Fruit fly (Drosophila melanogaster) whole organism, embryonic: ENCODE results near the gene loj.

ENCODE experiments used
- Ada2b ChIP-seq: fragments of 200-800 bp; sonication (Bioruptor generic); IDR thresholded peaks from 2 replicates; pipeline ENCODE4 v1.3.6; 2022; ENCODE audit warnings: missing biosample characterization, missing genetic modification characterization
- Atf-2 ChIP-seq: fragments of 200-800 bp; sonication (Bioruptor generic); optimal IDR thresholded peaks from 2 replicates; lab custom pipeline; 2016; ENCODE audit warnings: missing biosample characterization, missing genetic modification characterization
- Atf6 ChIP-seq: fragments of 200-800 bp; sonication (Bioruptor generic); IDR thresholded peaks from 2 replicates; pipeline ENCODE4 v1.3.6; 2022; ENCODE audit warnings: missing biosample characterization, missing genetic modification characterization
- Bdp1 ChIP-seq: fragments of 200-800 bp; sonication (Bioruptor generic); optimal IDR thresholded peaks from 3 replicates; lab custom pipeline; 2016; ENCODE audit warnings: missing biosample characterization, missing genetic modification characterization
- CG11560 ChIP-seq: fragments of 200-800 bp; sonication (Bioruptor generic); IDR thresholded peaks from 3 replicates; pipeline ENCODE4 v1.3.6; 2022; ENCODE audit warnings: missing biosample characterization, missing genetic modification characterization
- CG13287 ChIP-seq: fragments of 200-800 bp; sonication (Bioruptor generic); IDR thresholded peaks from 2 replicates; pipeline ENCODE4 v1.3.6; 2022; ENCODE audit warnings: missing biosample characterization, missing genetic modification characterization; ENCODE audit not compliant: partially characterized antibody
- CG14667 ChIP-seq: fragments of 200-800 bp; sonication (Bioruptor generic); IDR thresholded peaks from 2 replicates; pipeline ENCODE4 v1.3.6; 2022; ENCODE audit warnings: missing biosample characterization, missing genetic modification characterization
- CG15269 ChIP-seq: fragments of 200-800 bp; sonication (Bioruptor generic); optimal IDR thresholded peaks from 2 replicates; lab custom pipeline; 2018; ENCODE audit warnings: missing biosample characterization, mild to moderate bottlenecking, missing genetic modification characterization, moderate library complexity
- CG15696 ChIP-seq: fragments of 200-800 bp; sonication (Bioruptor generic); optimal IDR thresholded peaks from 2 replicates; lab custom pipeline; 2019; ENCODE audit warnings: missing biosample characterization, mild to moderate bottlenecking, missing genetic modification characterization, moderate library complexity
- CG1602 ChIP-seq: fragments of 200-800 bp; sonication (Bioruptor generic); optimal IDR thresholded peaks from 3 replicates; lab custom pipeline; 2016; ENCODE audit warnings: missing biosample characterization, missing genetic modification characterization
- CG17385 ChIP-seq: fragments of 200-800 bp; sonication (Bioruptor generic); optimal IDR thresholded peaks from 3 replicates; lab custom pipeline; 2018; ENCODE audit warnings: missing biosample characterization, mild to moderate bottlenecking, missing genetic modification characterization
- CG1792 ChIP-seq: fragments of 200-800 bp; sonication (Bioruptor generic); optimal IDR thresholded peaks from 2 replicates; lab custom pipeline; 2016; ENCODE audit warnings: missing biosample characterization, missing genetic modification characterization
- CG18262 ChIP-seq: fragments of 200-800 bp; optimal IDR thresholded peaks from 3 replicates; lab custom pipeline; 2019; ENCODE audit warnings: missing biosample characterization, mild to moderate bottlenecking, missing genetic modification characterization, moderate library complexity
- CG2129 ChIP-seq: fragments of 200-800 bp; sonication (Bioruptor generic); IDR thresholded peaks from 2 replicates; pipeline ENCODE4 v1.3.6; 2022; ENCODE audit warnings: missing biosample characterization, missing genetic modification characterization; ENCODE audit not compliant: partially characterized antibody
- CG34376 ChIP-seq: fragments of 200-800 bp; sonication (Bioruptor generic); optimal IDR thresholded peaks from 2 replicates; lab custom pipeline; 2018; ENCODE audit warnings: missing biosample characterization, mild to moderate bottlenecking, missing genetic modification characterization
- CG6272 ChIP-seq: fragments of 200-800 bp; sonication (Bioruptor generic); IDR thresholded peaks from 2 replicates; pipeline ENCODE4 v1.3.6; 2022; ENCODE audit warnings: missing biosample characterization, missing genetic modification characterization
- CG7963 ChIP-seq: fragments of 200-800 bp; sonication (Bioruptor generic); IDR thresholded peaks from 3 replicates; pipeline ENCODE4 v1.3.6; 2022; ENCODE audit warnings: missing biosample characterization, missing genetic modification characterization; ENCODE audit not compliant: partially characterized antibody
- CG9797 ChIP-seq: fragments of 200-800 bp; sonication (Bioruptor generic); optimal IDR thresholded peaks from 3 replicates; lab custom pipeline; 2018; ENCODE audit warnings: missing biosample characterization, mild to moderate bottlenecking, missing genetic modification characterization
- Camta ChIP-seq: fragments of 200-800 bp; sonication (Bioruptor generic); optimal IDR thresholded peaks from 2 replicates; lab custom pipeline; 2016; ENCODE audit warnings: missing biosample characterization, missing genetic modification characterization
- D19B ChIP-seq: fragments of 200-800 bp; sonication (Bioruptor generic); optimal IDR thresholded peaks from 2 replicates; lab custom pipeline; 2017; ENCODE audit warnings: missing biosample characterization, mild to moderate bottlenecking, missing genetic modification characterization
- Dfd ChIP-seq, 2 experiments: fragments of >200 bp; optimal IDR thresholded peaks; 2 replicates each; lab custom pipeline; 2017; ENCODE audit warnings: missing biosample characterization in 2 of 2, missing genetic modification characterization in 2 of 2
- Dll ChIP-seq: fragments of 200-800 bp; sonication (Bioruptor generic); IDR thresholded peaks from 4 replicates; pipeline ENCODE4 v1.3.6; 2022; ENCODE audit warnings: missing biosample characterization, missing genetic modification characterization; ENCODE audit not compliant: partially characterized antibody
- Fer1 ChIP-seq: fragments of 200-800 bp; sonication (Bioruptor generic); optimal IDR thresholded peaks from 2 replicates; lab custom pipeline; 2017; ENCODE audit warnings: missing biosample characterization, mild to moderate bottlenecking, missing genetic modification characterization
- HLH4C ChIP-seq: fragments of 200-800 bp; sonication (Bioruptor generic); IDR thresholded peaks from 3 replicates; pipeline ENCODE4 v1.3.6; 2022; ENCODE audit warnings: missing biosample characterization, missing genetic modification characterization; ENCODE audit not compliant: partially characterized antibody
- HmgZ ChIP-seq: fragments of 200-800 bp; sonication (Bioruptor generic); optimal IDR thresholded peaks from 2 replicates; lab custom pipeline; 2018; ENCODE audit warnings: missing biosample characterization, mild to moderate bottlenecking, missing genetic modification characterization
- Hr3 ChIP-seq: fragments of 200-800 bp; sonication (Bioruptor generic); optimal IDR thresholded peaks from 3 replicates; lab custom pipeline; 2016; ENCODE audit warnings: missing biosample characterization, missing genetic modification characterization
- Max ChIP-seq: fragments of 200-800 bp; sonication (Bioruptor generic); optimal IDR thresholded peaks from 2 replicates; lab custom pipeline; 2016; ENCODE audit warnings: missing biosample characterization, mild to moderate bottlenecking, missing genetic modification characterization
- NC2β ChIP-seq: fragments of 200-800 bp; sonication (Bioruptor generic); optimal IDR thresholded peaks from 2 replicates; lab custom pipeline; 2016; ENCODE audit warnings: missing biosample characterization, missing genetic modification characterization
- NK7.1 ChIP-seq: fragments of 200-800 bp; sonication (Bioruptor generic); optimal IDR thresholded peaks from 3 replicates; lab custom pipeline; 2016; ENCODE audit warnings: missing biosample characterization, missing genetic modification characterization
- Sry-β ChIP-seq: fragments of 200-800 bp; sonication (Bioruptor generic); optimal IDR thresholded peaks from 2 replicates; lab custom pipeline; 2018; ENCODE audit warnings: missing biosample characterization, mild to moderate bottlenecking, missing genetic modification characterization, moderate library complexity
- Stat92E ChIP-seq, 3 experiments: fragments of >200 bp in 2 of 3; fragments of 200-800 bp in 1 of 3; sonication (Bioruptor generic) in 1 of 3; optimal IDR thresholded peaks; 2 replicates each; lab custom pipeline; 2017 to 2019; ENCODE audit warnings: missing biosample characterization in 3 of 3, missing genetic modification characterization in 3 of 3, mild to moderate bottlenecking in 1 of 3, moderate library complexity in 1 of 3
- Xbp1 ChIP-seq: fragments of 200-800 bp; sonication (Bioruptor generic); optimal IDR thresholded peaks from 3 replicates; lab custom pipeline; 2016; ENCODE audit warnings: missing biosample characterization, mild to moderate bottlenecking, missing genetic modification characterization
- croc ChIP-seq: fragments of 200-800 bp; sonication (Bioruptor generic); conservative IDR thresholded peaks from 3 replicates; pipeline ENCODE4 v1.3.6; 2022; ENCODE audit warnings: missing biosample characterization, missing genetic modification characterization
- ewg ChIP-seq: fragments of 200-800 bp; sonication (Bioruptor generic); optimal IDR thresholded peaks from 3 replicates; lab custom pipeline; 2017; ENCODE audit warnings: mild to moderate bottlenecking, missing biosample characterization, missing genetic modification reagents, missing genetic modification characterization
- gro ChIP-seq: fragments of 200-800 bp; sonication (Bioruptor generic); optimal IDR thresholded peaks from 2 replicates; lab custom pipeline; 2016; ENCODE audit warnings: missing biosample characterization, missing genetic modification characterization
- hkb ChIP-seq, 2 experiments: fragments of 200-800 bp in 1 of 2; fragments of >200 bp in 1 of 2; sonication (Bioruptor generic) in 1 of 2; IDR thresholded peaks in 1 of 2; optimal IDR thresholded peaks in 1 of 2; 2 replicates each; pipeline versions ENCODE4 v1.3.6 to Lab custom; 2017 to 2022; ENCODE audit warnings: missing biosample characterization in 1 of 2, missing genetic modification characterization in 1 of 2
- jigr1 ChIP-seq: fragments of 200-800 bp; sonication (Bioruptor generic); IDR thresholded peaks from 3 replicates; pipeline ENCODE4 v1.3.6; 2022; ENCODE audit warnings: missing biosample characterization, missing genetic modification characterization
- nau ChIP-seq: fragments of 200-800 bp; sonication (Bioruptor generic); optimal IDR thresholded peaks from 3 replicates; lab custom pipeline; 2017; ENCODE audit warnings: missing biosample characterization, mild to moderate bottlenecking, missing genetic modification characterization, missing genetic modification reagents
- phol ChIP-seq: fragments of 200-800 bp; sonication (Bioruptor generic); optimal IDR thresholded peaks from 3 replicates; lab custom pipeline; 2018; ENCODE audit warnings: missing biosample characterization, mild to moderate bottlenecking, missing genetic modification characterization, moderate library complexity
- pnt ChIP-seq: fragments of 200-800 bp; sonication (Bioruptor generic); optimal IDR thresholded peaks from 3 replicates; lab custom pipeline; 2016; ENCODE audit warnings: missing biosample characterization, missing genetic modification characterization
- pzg ChIP-seq: fragments of 200-800 bp; sonication (Bioruptor generic); optimal IDR thresholded peaks from 3 replicates; lab custom pipeline; 2018; ENCODE audit warnings: missing biosample characterization, mild to moderate bottlenecking, missing genetic modification characterization, moderate library complexity
- salm ChIP-seq: fragments of 200-800 bp; sonication (Bioruptor generic); optimal IDR thresholded peaks from 2 replicates; lab custom pipeline; 2018; ENCODE audit warnings: missing biosample characterization, mild to moderate bottlenecking, missing genetic modification characterization
- slou ChIP-seq: fragments of 200-800 bp; sonication (Bioruptor generic); optimal IDR thresholded peaks from 3 replicates; lab custom pipeline; 2016; ENCODE audit warnings: missing biosample characterization, missing genetic modification characterization
- sob ChIP-seq: fragments of 200-800 bp; sonication (Bioruptor generic); IDR thresholded peaks from 2 replicates; pipeline ENCODE4 v1.3.6; 2022; ENCODE audit warnings: missing biosample characterization, missing genetic modification characterization
- toy ChIP-seq: fragments of 200-800 bp; sonication (Bioruptor generic); IDR thresholded peaks from 2 replicates; pipeline ENCODE4 v1.3.6; 2022; ENCODE audit warnings: missing biosample characterization, missing genetic modification characterization

loj gene

DNA sequence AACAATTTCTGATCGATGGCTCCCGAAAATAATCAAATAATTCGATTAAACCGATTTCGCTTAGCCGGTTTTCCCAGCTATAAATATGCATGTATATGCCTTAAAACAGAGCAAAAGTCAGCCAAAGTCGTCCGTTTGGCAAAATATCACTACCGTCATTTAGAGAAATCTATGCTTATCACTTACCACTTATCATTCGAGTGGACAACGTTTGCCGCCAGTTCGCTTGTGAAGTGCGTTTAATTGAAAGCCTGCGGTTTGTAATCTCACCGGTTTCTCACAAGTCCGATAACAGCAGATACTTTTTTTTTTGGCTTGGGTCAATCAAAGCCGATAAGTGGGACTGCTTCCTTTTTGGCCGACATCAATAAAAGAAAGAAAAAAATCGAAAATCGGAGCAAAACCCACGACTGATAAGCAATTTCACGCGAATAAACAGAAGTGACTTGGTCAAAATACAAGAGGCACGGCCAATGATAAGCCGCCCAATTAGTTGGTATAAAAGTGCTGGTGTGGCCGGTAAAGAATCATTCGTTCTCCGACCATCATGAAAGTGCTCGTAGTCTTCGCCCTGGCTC lies 44.5 kb upstream of the loj start, which contains the start of gene Jon65Aiii (continued):
- TF ChIP-seq Stat92E (GFP tag; optimal IDR thresholded peaks at IDR 0.05; lab: Kevin White, UChicago) (no peak), CG34376 (GFP tag; lab: Kevin White, UChicago) (peak; percentile 71), HmgZ (tag; lab: Kevin White, UChicago) (peak; percentile 6), toy (GFP tag; lab: Robert Waterston, UW) (no peak), CG15269 (tag; lab: Kevin White, UChicago) (no peak), gro (peak; percentile 76), Xbp1 (GFP tag; lab: Kevin White, UChicago) (no peak), Dll (GFP tag; lab: Robert Waterston, UW) (no peak)

dm6 chr3L:6052021-6052420 lies 42.8 kb upstream of the loj start, which contains the start of gene Jon65Aii:
TSS of gene Jon65Aii (plus strand) at chr3L:6052321.
- no peak for TF ChIP-seq pnt (GFP tag; lab: Kevin White, UChicago)
- TF ChIP-seq jigr1 (GFP tag; lab: Robert Waterston, UW), result no peak

DNA sequence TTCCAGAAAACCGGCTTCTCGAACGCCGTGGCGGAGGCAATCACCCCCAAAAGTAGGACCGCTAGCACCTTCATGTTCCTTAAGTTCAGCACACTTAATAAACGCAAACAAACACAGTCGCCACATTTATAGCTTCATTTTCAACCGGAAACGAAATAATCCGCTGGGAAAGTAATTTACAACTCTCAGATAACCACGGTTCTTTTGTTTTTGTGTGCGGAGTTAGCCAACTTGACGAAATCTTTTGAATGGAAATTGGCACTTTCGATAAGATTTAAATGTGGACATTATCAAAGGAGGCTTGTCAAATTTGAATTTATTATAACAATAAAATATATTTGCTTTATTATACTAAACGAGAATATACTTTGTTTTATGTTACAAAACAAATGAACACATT lies 40.4 kb upstream of the loj start, which contains the start of gene Jon65Ai:
TSS of gene Jon65Ai (minus strand) at position 101 of the 400 bp plus-strand sequence.
- TF ChIP-seq CG1602 (no peak), jigr1 (GFP tag; lab: Robert Waterston, UW) (no peak), Atf6 (GFP tag; lab: Robert Waterston, UW) (no peak), sob (GFP tag; lab: Robert Waterston, UW) (no peak), Fer1 (GFP tag; lab: Kevin White, UChicago) (no peak), CG14667 (no peak), phol (tag; lab: Kevin White, UChicago) (no peak), ewg (GFP tag; lab: Kevin White, UChicago) (no peak), CG17385 (GFP tag; lab: Kevin White, UChicago) (no peak), slou (no peak), croc (GFP tag; lab: Robert Waterston, UW) (no peak), D19B (GFP tag; lab: Kevin White, UChicago) (no peak), salm (no peak), Camta (no peak), Sry-β (GFP tag; lab: Kevin White, UChicago) (no peak), CG6272 (no peak), NC2β (GFP tag; lab: Kevin White, UChicago) (no peak), CG7963 (GFP tag; lab: Robert Waterston, UW) (no peak)

- peak; percentile 92 for TF ChIP-seq CG13287 (GFP tag; lab: Robert Waterston, UW)
- no peak for TF ChIP-seq Atf-2 (GFP tag; lab: Kevin White, UChicago)
- peak; percentile 7 for TF ChIP-seq Hr3 (GFP tag; lab: Kevin White, UChicago)
- TF ChIP-seq Max (GFP tag; lab: Kevin White, UChicago), result peak; percentile 6
- peak; percentile 81 for TF ChIP-seq hkb (optimal IDR thresholded peaks at IDR 0.05; lab: Kevin White, UChicago)
- no peak for TF ChIP-seq hkb (GFP tag; IDR thresholded peaks at IDR 0.05; lab: Robert Waterston, UW)
- TF ChIP-seq CG1792 (GFP tag; lab: Kevin White, UChicago), result peak; percentile 16
- TF ChIP-seq NK7.1 (GFP tag; lab: Kevin White, UChicago), result no peak
- peak; percentile 84 for TF ChIP-seq CG2129 (GFP tag; lab: Robert Waterston, UW)
- no peak for TF ChIP-seq Ada2b (GFP tag; lab: Robert Waterston, UW)
- no peak for TF ChIP-seq Dfd (GFP tag; optimal IDR thresholded peaks at IDR 0.05; lab: Kevin White, UChicago)
- peak; percentile 11 for TF ChIP-seq Bdp1
- TF ChIP-seq nau (GFP tag; lab: Kevin White, UChicago), result no peak
- peak; percentile 95 for TF ChIP-seq Dll (GFP tag; lab: Robert Waterston, UW)
- peak; percentile 89 for TF ChIP-seq HLH4C
- TF ChIP-seq CG18262 (tag; lab: Kevin White, UChicago), result peak; percentile 4
- peak; percentile 40; the same call in 2 of the 3 replicates for TF ChIP-seq CG11560 (tag; lab: Robert Waterston, UW)
- TF ChIP-seq Camta, result peak; percentile 41
- TF ChIP-seq CG15696, result no peak
- peak; percentile 43 for TF ChIP-seq CG9797 (GFP tag; lab: Kevin White, UChicago)
- TF ChIP-seq pzg (GFP tag; lab: Kevin White, UChicago), result peak; percentile 76
Observed at dm6 chr3L:6054803-6055202, 40.0 kb upstream of the loj start, which contains the start of gene tant. TSS of gene tant (plus strand) at chr3L:6055136.
